Fruit fly (Drosophila melanogaster): ENCODE results near the gene CG1582.

Gene CG1582

DNA sequence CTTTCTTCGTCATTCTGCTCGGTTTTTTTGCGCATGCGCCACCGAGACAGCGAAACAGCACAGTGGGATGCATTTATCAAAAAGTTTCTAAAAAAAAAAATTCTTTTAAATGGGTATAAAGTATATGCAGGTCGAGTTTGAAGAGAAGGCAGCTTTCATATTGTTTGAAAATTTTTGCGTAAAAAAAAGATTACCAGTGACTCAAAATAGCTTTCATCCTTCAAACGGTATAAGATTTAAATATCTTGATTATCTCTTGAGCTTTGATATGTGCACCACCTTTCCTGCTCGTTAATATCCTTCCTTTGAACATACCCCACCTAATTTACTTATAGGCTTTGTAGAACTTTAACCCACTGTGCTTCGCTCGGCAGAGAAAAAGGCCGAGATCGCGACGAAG lies 5.9 kb upstream of the CG1582 start (continued):
- TF ChIP-seq Awh (GFP tag; IDR thresholded peaks at IDR 0.05) = no peak
- no peak for TF ChIP-seq CG7987 (GFP tag; optimal IDR thresholded peaks at IDR 0.05)
- TF ChIP-seq CG11085 (GFP tag; IDR thresholded peaks at IDR 0.05) = no peak
- TF ChIP-seq Tbp (GFP tag; optimal IDR thresholded peaks at IDR 0.05) = no peak
- peak; percentile 44; the same call in 1 of the 2 replicates for TF ChIP-seq CG9215 (GFP tag; IDR thresholded peaks at IDR 0.05)
- peak; percentile 65 for TF ChIP-seq PHDP (tag; optimal IDR thresholded peaks at IDR 0.05)
- no peak for TF ChIP-seq CG10565 (GFP tag; optimal IDR thresholded peaks at IDR 0.05)
- TF ChIP-seq danr (GFP tag; IDR thresholded peaks at IDR 0.05) = peak; percentile 19; the same call in 1 of the 2 replicates
- peak; percentile 4 for TF ChIP-seq NK7.1 (GFP tag; optimal IDR thresholded peaks at IDR 0.05)
- no peak for TF ChIP-seq sna (GFP tag; IDR thresholded peaks at IDR 0.05; ENCODE audit: partially characterized antibody)
- TF ChIP-seq eve (GFP tag; optimal IDR thresholded peaks at IDR 0.05) = no peak
- no peak for TF ChIP-seq Doc2 (GFP tag; IDR thresholded peaks at IDR 0.05)
- peak; percentile 12 for TF ChIP-seq jing (GFP tag; optimal IDR thresholded peaks at IDR 0.05)
- TF ChIP-seq Ravus (GFP tag; IDR thresholded peaks at IDR 0.05) = no peak
- peak; percentile 24 for TF ChIP-seq cwo (GFP tag; optimal IDR thresholded peaks at IDR 0.05)
- TF ChIP-seq Hmx (GFP tag; optimal IDR thresholded peaks at IDR 0.05) = peak; percentile 35
- peak; percentile 73 for TF ChIP-seq CG8924 (tag; optimal IDR thresholded peaks at IDR 0.05)
- TF ChIP-seq Mrtf (GFP tag; IDR thresholded peaks at IDR 0.05) = no peak
- peak; percentile 14 for TF ChIP-seq CG8281 (tag; optimal IDR thresholded peaks at IDR 0.05)
- TF ChIP-seq Taf1 (GFP tag; IDR thresholded peaks at IDR 0.05) = no peak
- TF ChIP-seq chn (GFP tag; optimal IDR thresholded peaks at IDR 0.05) = peak; percentile 57
- TF ChIP-seq Dip3 (GFP tag; optimal IDR thresholded peaks at IDR 0.05) = peak; percentile 41
- peak; percentile 6 for TF ChIP-seq Atf3 (GFP tag; optimal IDR thresholded peaks at IDR 0.05)
- TF ChIP-seq lola (GFP tag; optimal IDR thresholded peaks at IDR 0.05) = peak in 1 of 3 experiments; percentile 73
- TF ChIP-seq B-H2 (GFP tag; optimal IDR thresholded peaks at IDR 0.05) = no peak
- TF ChIP-seq dan (GFP tag; IDR thresholded peaks at IDR 0.05) = no peak
- no peak for TF ChIP-seq sr (GFP tag; IDR thresholded peaks at IDR 0.05)
- peak; percentile 71 for TF ChIP-seq vvl (GFP tag; IDR thresholded peaks at IDR 0.05)
- TF ChIP-seq Gsc (GFP tag; IDR thresholded peaks at IDR 0.05) = 0 out of 2 replicates have a peak, but pooled peaks have one; percentile 21
- TF ChIP-seq CG32772 (GFP tag; IDR thresholded peaks at IDR 0.05) = 0 out of 2 replicates have a peak, but pooled peaks have one; percentile 5
- TF ChIP-seq Sox102F (GFP tag; optimal IDR thresholded peaks at IDR 0.05) = peak; percentile 75
- peak; percentile 66 for TF ChIP-seq CG17385 (GFP tag; optimal IDR thresholded peaks at IDR 0.05)
- no peak for TF ChIP-seq disco-r (GFP tag; optimal IDR thresholded peaks at IDR 0.05)
- peak; percentile 81 for TF ChIP-seq CG2678 (tag; optimal IDR thresholded peaks at IDR 0.05)
- no peak for TF ChIP-seq bigmax (GFP tag; optimal IDR thresholded peaks at IDR 0.05)
- peak; percentile 16; the same call in 1 of the 2 replicates for TF ChIP-seq stc (GFP tag; IDR thresholded peaks at IDR 0.05)
- TF ChIP-seq CG31224 (GFP tag; IDR thresholded peaks at IDR 0.05) = no peak
- TF ChIP-seq Dp (GFP tag; optimal IDR thresholded peaks at IDR 0.05) = no peak
- no peak for TF ChIP-seq insv (GFP tag; optimal IDR thresholded peaks at IDR 0.05)
- peak; percentile 7 for TF ChIP-seq Ets97D (GFP tag; optimal IDR thresholded peaks at IDR 0.05)
- peak; percentile 70 for TF ChIP-seq odd (GFP tag; optimal IDR thresholded peaks at IDR 0.05)
- TF ChIP-seq HHEX (GFP tag; optimal IDR thresholded peaks at IDR 0.05) = peak; percentile 74
- TF ChIP-seq sim (GFP tag; IDR thresholded peaks at IDR 0.05) = no peak
- TF ChIP-seq chinmo (GFP tag; IDR thresholded peaks at IDR 0.05; ENCODE audit: partially characterized antibody) = no peak
- TF ChIP-seq CG13296 (GFP tag; optimal IDR thresholded peaks at IDR 0.05) = peak; percentile 19
- peak; percentile 18 for TF ChIP-seq CG15514 (GFP tag; optimal IDR thresholded peaks at IDR 0.05)
- TF ChIP-seq crp (GFP tag; optimal IDR thresholded peaks at IDR 0.05) = peak in 1 of 2 experiments; percentile 4
- TF ChIP-seq CG17912 (GFP tag; optimal IDR thresholded peaks at IDR 0.05) = no peak
- peak; percentile 77 for TF ChIP-seq CoRest (tag; optimal IDR thresholded peaks at IDR 0.05)
- TF ChIP-seq fru (optimal IDR thresholded peaks at IDR 0.05) = no peak
- peak; percentile 54 for TF ChIP-seq CG5245 (GFP tag; optimal IDR thresholded peaks at IDR 0.05)

Data from whole organism, embryonic.